Fruit fly (Drosophila melanogaster): ENCODE measurements around the gene CG3014.

The CG3014 gene

DNA sequence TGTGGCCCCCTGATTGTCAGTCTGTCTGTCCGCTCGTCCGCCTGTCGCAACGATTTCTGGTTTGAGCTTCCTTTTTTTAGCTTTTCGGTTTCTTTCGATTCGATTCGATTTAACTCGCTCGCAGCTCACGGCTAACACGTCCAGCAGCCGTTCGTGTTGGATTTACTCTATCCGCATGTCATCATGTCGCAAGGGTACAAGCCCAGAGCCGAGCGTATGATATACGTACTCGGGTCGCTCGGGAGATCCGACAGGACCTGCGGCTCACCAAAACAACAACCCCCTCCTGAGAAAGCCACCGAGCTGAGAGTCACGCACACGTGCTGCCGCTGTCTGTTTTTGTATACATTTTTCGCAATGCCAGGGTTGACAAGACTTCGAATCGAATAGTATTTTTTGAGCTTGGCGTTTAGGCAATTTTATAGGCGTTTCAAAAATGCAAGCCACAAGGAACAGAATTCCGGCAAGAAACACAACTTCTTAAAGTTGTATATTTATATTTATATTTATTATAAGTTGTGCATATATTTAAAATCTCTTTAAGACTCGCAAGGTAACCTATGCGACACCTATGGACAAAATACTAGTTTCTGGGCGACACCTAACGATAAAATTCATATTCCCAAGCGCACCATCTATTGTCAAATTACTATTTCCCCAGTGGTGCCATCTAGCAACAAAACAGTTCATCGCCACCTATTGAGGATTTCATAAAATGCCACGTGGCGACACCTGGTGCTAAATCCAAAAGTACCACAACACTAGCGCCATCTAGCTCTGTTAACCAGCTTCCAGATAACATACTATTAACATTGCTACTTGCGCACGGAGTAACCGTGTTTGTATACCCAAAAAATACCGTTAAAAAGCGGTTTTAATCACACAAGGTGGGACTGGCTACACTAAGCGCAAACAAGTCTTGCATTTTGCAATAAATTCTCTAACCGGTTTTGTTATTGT is 7.3 kb upstream of the CG3014 start, which contains the start of the genes CG2993 and sgll (continued):
- no peak for TF ChIP-seq Eip93F (GFP tag; optimal IDR thresholded peaks at IDR 0.05)
- no peak for TF ChIP-seq CG6276 (GFP tag; optimal IDR thresholded peaks at IDR 0.05)
- peak; percentile 71 for TF ChIP-seq topi (GFP tag; optimal IDR thresholded peaks at IDR 0.05)
- TF ChIP-seq cyc (GFP tag; optimal IDR thresholded peaks at IDR 0.05): peak; percentile 97
- peak; percentile 91 for TF ChIP-seq Eip78C (GFP tag)
- TF ChIP-seq Hr4 (GFP tag; optimal IDR thresholded peaks at IDR 0.05): peak; percentile 60
- peak; percentile 11 for TF ChIP-seq spab (GFP tag; optimal IDR thresholded peaks at IDR 0.05)
- no peak for TF ChIP-seq CG15336 (GFP tag; IDR thresholded peaks at IDR 0.05)
- peak; percentile 85 for TF ChIP-seq acj6 (GFP tag; optimal IDR thresholded peaks at IDR 0.05)
- TF ChIP-seq salr (GFP tag; optimal IDR thresholded peaks at IDR 0.05): peak in 1 of 2 experiments; percentile 88
- TF ChIP-seq pdm3 (GFP tag; optimal IDR thresholded peaks at IDR 0.05): peak; percentile 85
- TF ChIP-seq dac (GFP tag; optimal IDR thresholded peaks at IDR 0.05): peak; percentile 83
- TF ChIP-seq CG8632 (GFP tag; optimal IDR thresholded peaks at IDR 0.05): no peak
- TF ChIP-seq Sox102F (GFP tag; optimal IDR thresholded peaks at IDR 0.05): peak; percentile 61
- TF ChIP-seq CG3032 (tag; optimal IDR thresholded peaks at IDR 0.05): peak; percentile 50
- TF ChIP-seq dsx (GFP tag; optimal IDR thresholded peaks at IDR 0.05; ENCODE audit: poor library complexity, severe bottlenecking): no peak
- no peak for TF ChIP-seq Ets96B (tag; optimal IDR thresholded peaks at IDR 0.05)
- TF ChIP-seq CG31627 (GFP tag; optimal IDR thresholded peaks at IDR 0.05): peak; percentile 97
- TF ChIP-seq CG7368 (GFP tag; optimal IDR thresholded peaks at IDR 0.05): peak; percentile 63
- peak; percentile 28; the same call in 1 of the 2 replicates for TF ChIP-seq Gug (GFP tag; IDR thresholded peaks at IDR 0.05)
- peak; percentile 50 for TF ChIP-seq CG6808 (GFP tag; optimal IDR thresholded peaks at IDR 0.05)
- peak; percentile 49 for TF ChIP-seq Eip75B (GFP tag; optimal IDR thresholded peaks at IDR 0.05)
- TF ChIP-seq CG10669 (GFP tag; optimal IDR thresholded peaks at IDR 0.05): peak; percentile 66
- TF ChIP-seq achi (GFP tag; optimal IDR thresholded peaks at IDR 0.05): peak; percentile 57
- TF ChIP-seq Met (GFP tag; optimal IDR thresholded peaks at IDR 0.05): peak; percentile 84
- TF ChIP-seq Sox15 (GFP tag; optimal IDR thresholded peaks at IDR 0.05): peak; percentile 80
- TF ChIP-seq Sox14 (GFP tag; optimal IDR thresholded peaks at IDR 0.05): peak; percentile 82
- peak; percentile 59 for TF ChIP-seq CG32006 (GFP tag; optimal IDR thresholded peaks at IDR 0.05)
- peak; percentile 88 for TF ChIP-seq fkh (GFP tag; optimal IDR thresholded peaks at IDR 0.05)

dm6 chr3R:7804332-7804731 is 1.7 kb upstream of the CG3014 start, which contains the start of gene CG18268:
Gene CG18268, minus strand, starts transcription at chr3R:7804432.
- TF ChIP-seq Smox (GFP tag; optimal IDR thresholded peaks at IDR 0.05): no peak
- TF ChIP-seq dsx (GFP tag; optimal IDR thresholded peaks at IDR 0.05; ENCODE audit: poor library complexity, severe bottlenecking): no peak
- TF ChIP-seq CG6854 (GFP tag; optimal IDR thresholded peaks at IDR 0.05): no peak
- no peak for TF ChIP-seq CG9139 (GFP tag; optimal IDR thresholded peaks at IDR 0.05)
- TF ChIP-seq Gug (GFP tag; IDR thresholded peaks at IDR 0.05): no peak
- no peak for TF ChIP-seq Eip93F (GFP tag; optimal IDR thresholded peaks at IDR 0.05)

DNA sequence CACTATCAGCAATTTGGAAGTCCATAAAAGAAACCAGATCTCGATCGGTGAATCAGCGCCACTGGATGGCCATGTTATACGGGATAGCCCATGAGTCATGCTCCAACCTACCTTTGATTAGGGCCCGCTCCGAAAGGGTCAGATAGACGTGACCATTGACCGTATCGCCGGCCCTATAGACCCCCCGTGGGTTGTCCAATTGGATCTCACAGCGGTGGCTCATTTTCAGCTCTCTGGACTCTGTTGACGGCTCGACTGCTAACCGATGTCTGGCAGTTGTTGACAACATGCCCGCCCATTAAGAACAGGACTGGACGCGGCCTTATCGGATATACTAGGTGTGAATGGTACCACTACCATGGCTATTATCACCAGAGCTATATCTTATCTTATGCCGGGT is 4.1 kb downstream of the CG3014 start, which contains the start of gene CG18744:
CG18744 (minus strand) TSS at position 247 of the 400 bp plus-strand sequence.
- TF ChIP-seq CG6276 (GFP tag; optimal IDR thresholded peaks at IDR 0.05): no peak
- no peak for TF ChIP-seq CG11762 (GFP tag; optimal IDR thresholded peaks at IDR 0.05; ENCODE audit: insufficient read depth)
- peak; percentile 16 for TF ChIP-seq vri (GFP tag; optimal IDR thresholded peaks at IDR 0.05)
- no peak for TF ChIP-seq fd59A (GFP tag; optimal IDR thresholded peaks at IDR 0.05)
- TF ChIP-seq Sox14 (GFP tag; optimal IDR thresholded peaks at IDR 0.05): no peak
- TF ChIP-seq lz (GFP tag; optimal IDR thresholded peaks at IDR 0.05): no peak
- TF ChIP-seq svp (GFP tag): peak; percentile 61
- TF ChIP-seq CG11902 (GFP tag; optimal IDR thresholded peaks at IDR 0.05): no peak

Measured in whole organism, prepupa.